Worm (Caenorhabditis elegans): Measurements from ENCODE around the gene pri-1.

- no peak for TF ChIP-seq dao-5 (tag; optimal IDR thresholded peaks at IDR 0.05)
- TF ChIP-seq W03F9.2 (tag; optimal IDR thresholded peaks at IDR 0.05) = no peak
Observed at ce11 chrIII:9639281-9640050, 25.4 kb upstream of the pri-1 start.

Measured in whole organism, L4/young adult.